Fruit fly (Drosophila melanogaster) Kc167 (cell line): ENCODE data around the gene CG42324.

Experiments
- Sin3A ChIP-seq: fragments of >200 bp; optimal IDR thresholded peaks from 2 replicates; lab custom pipeline; 2018; ENCODE audit warnings: missing external identifiers
- psq ChIP-seq: fragments of >200 bp; optimal IDR thresholded peaks from 2 replicates; lab custom pipeline; 2017; ENCODE audit warnings: missing external identifiers

DNA sequence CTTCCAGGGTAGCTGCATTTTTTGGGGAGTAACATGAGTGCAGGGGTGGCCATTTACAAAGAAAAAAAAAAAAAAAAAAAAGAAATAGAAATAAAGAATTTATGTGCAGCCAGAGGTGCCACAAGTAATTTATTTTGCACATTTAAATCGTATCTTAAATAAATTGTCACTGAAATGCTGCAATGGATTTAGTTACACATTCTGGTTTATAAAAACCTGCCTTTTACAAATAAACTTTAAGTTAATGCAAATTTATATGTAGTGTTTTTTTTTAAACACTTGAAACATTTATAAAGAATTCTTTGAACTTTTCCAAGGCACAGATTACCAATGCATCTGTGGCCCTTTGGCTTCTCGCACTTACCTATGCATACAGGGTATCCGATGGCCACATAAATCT lies 64.2 kb downstream of the CG42324 start:
- TF ChIP-seq psq (lab: Kevin White, UChicago) (no peak), Sin3A (no peak)
